Worm (Caenorhabditis elegans): ENCODE measurements around the gene aakb-2.

The aakb-2 gene

DNA sequence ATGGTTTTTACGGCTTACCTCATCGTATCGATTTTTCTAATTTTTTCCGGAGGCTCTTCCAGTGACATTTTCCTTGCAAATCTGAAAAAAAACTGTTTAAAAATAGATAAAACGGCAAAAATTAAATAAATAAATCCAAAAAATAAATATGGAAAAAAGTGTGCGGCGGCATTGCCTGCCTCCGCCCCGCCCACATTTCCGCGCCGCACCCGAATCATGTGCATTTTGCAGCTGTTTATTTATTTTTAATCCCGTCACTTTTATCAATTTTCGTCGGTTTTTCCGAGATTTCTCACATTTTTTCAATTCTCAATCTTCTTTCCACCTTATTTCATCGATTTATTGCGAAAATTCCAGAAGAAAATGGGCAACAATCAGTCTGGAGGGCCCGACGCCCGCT is at the start of gene aakb-2, which contains the start of gene Y47D3A.14:
Gene aakb-2, plus strand, starts transcription at position 356 of the 400 bp plus-strand sequence.
Gene Y47D3A.14, minus strand, starts transcription at position 81 of the 400 bp plus-strand sequence.
- TF ChIP-seq cog-1 (tag; optimal IDR thresholded peaks at IDR 0.05) (no peak), flt-1 (GFP tag; IDR thresholded peaks at IDR 0.05) (peak; percentile 59; the same call in 1 of the 2 replicates), med-1 (GFP tag; optimal IDR thresholded peaks at IDR 0.05; ENCODE audit: insufficient read depth) (peak; percentile 58), ztf-23 (GFP tag; IDR thresholded peaks at IDR 0.05) (peak; percentile 74)

DNA sequence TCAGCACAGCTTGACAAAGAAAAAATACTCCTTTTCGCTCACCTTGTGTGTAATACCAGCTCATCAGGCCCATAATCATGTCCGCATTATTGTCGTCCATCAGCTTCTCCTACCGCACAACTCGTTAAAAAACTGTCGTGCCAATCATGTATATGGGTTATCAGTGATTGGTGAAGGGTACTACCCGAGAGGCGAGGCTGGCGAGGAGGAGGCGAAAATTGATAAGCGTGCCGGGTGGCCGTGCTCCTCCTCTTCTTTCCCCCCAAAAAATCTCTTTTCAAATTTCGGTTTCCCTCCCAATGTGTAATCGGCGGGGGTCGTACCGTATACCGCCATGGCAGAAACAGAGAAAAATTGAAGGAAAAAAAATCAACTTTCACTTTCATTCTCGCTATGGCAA is 48.8 kb upstream of the aakb-2 start:
- TF ChIP-seq ztf-29 (GFP tag; IDR thresholded peaks at IDR 0.05) (no peak), tab-1 (GFP tag; IDR thresholded peaks at IDR 0.05) (no peak), klf-2 (GFP tag; conservative IDR thresholded peaks at IDR 0.05) (no peak), ref-1 (GFP tag; conservative IDR thresholded peaks at IDR 0.05) (no peak), ztf-23 (GFP tag; IDR thresholded peaks at IDR 0.05) (no peak), T22C8.4 (GFP tag; IDR thresholded peaks at IDR 0.05) (no peak), cog-1 (tag; optimal IDR thresholded peaks at IDR 0.05) (no peak), flt-1 (GFP tag; IDR thresholded peaks at IDR 0.05) (no peak), med-1 (GFP tag; optimal IDR thresholded peaks at IDR 0.05; ENCODE audit: insufficient read depth) (no peak)

DNA sequence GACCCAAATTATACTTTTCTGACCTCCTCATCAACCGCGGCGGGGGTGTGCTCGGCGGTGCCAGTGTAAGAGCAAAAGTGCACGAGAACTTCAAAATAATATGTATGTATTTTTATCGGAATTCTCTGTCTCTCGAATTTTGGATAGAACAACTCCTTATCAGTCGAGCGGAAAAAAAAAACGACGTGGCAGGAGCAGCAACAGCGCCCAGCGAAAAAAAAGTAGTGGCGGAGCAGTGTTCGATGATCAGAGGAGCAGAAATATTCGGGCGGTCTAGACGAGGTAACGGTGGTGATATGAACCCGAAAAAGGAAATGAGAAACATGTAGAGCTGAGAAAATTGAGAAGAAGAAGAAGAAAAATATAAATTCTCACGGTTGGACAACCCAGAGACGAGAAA is 43.7 kb upstream of the aakb-2 start:
- TF ChIP-seq ref-1 (GFP tag; conservative IDR thresholded peaks at IDR 0.05) (no peak), T22C8.4 (GFP tag; IDR thresholded peaks at IDR 0.05) (no peak), ztf-23 (GFP tag; IDR thresholded peaks at IDR 0.05) (no peak), med-1 (GFP tag; optimal IDR thresholded peaks at IDR 0.05; ENCODE audit: insufficient read depth) (no peak), flt-1 (GFP tag; IDR thresholded peaks at IDR 0.05) (no peak), cog-1 (tag; optimal IDR thresholded peaks at IDR 0.05) (no peak), tab-1 (GFP tag; IDR thresholded peaks at IDR 0.05) (no peak), klf-2 (GFP tag; conservative IDR thresholded peaks at IDR 0.05) (no peak), ztf-29 (GFP tag; IDR thresholded peaks at IDR 0.05) (no peak)

DNA sequence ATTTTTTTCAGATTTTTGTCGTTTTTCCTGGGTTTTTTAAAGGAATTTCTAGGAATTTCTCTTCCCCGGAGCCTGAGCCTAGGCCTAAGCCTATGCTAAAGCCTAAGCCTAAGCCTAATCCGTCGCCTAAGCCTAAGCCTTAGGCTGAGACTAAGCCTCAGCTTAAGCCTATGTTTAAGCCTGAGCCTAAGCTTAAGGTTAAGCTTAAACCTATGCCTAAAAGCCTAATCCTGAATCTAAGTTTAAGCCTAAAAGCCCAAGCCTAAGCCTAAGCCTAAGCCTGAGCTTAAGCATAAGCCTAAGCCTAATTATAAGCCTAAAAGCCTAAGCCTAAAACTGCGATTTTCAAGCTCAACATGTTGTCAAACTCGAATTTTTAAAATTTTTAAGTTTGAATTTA is 42.8 kb upstream of the aakb-2 start:
- TF ChIP-seq ztf-29 (GFP tag; IDR thresholded peaks at IDR 0.05) (0 out of 2 replicates have a peak, but pooled peaks have one; percentile 29), tab-1 (GFP tag; IDR thresholded peaks at IDR 0.05) (no peak), med-1 (GFP tag; optimal IDR thresholded peaks at IDR 0.05; ENCODE audit: insufficient read depth) (no peak), flt-1 (GFP tag; IDR thresholded peaks at IDR 0.05) (no peak)

DNA sequence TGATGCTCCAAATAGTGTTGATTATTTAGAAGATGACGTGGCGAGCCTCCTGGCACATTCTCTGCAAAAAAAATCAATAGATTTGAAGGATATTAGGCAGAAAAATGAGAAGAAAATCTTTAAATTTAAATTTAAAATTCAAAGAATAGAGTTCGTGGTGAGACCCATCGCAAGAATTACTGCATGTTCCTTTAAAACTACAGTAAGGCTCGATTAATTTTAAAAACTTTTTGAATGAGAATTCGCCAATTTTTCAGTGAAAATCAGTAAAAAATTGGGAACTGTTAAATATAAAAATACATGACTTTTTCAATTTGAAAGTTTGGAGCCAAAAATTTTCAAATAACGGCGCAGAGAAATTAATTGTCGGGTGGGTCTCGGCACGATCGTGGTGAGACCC is 41.8 kb upstream of the aakb-2 start, which contains the start of gene tra-1:
Gene tra-1, minus strand, starts transcription at position 62 of the 400 bp plus-strand sequence.
- TF ChIP-seq flt-1 (GFP tag; IDR thresholded peaks at IDR 0.05) (no peak), cog-1 (tag; optimal IDR thresholded peaks at IDR 0.05) (no peak)

DNA sequence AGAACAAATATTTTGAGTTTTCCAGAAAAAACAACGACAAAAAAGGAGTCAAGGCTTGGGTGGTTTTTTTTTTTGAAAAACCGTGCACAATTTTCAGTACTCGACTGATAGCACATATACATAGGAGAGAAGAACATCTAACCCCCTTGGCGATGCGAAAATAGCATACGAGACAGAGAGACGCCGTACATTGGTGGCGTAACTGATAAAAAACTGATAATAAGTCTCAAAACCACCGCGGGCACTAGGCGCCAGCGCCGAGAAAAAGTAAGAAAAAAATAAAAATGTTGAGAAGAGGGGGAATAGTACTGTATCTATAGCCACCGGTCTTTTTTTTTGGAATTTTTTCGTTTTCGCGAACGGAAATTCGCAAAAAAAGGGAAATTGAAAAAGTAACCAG is 41.4 kb upstream of the aakb-2 start:
- no peak for TF ChIP-seq med-1 (GFP tag; optimal IDR thresholded peaks at IDR 0.05; ENCODE audit: insufficient read depth)
- no peak for TF ChIP-seq flt-1 (GFP tag; IDR thresholded peaks at IDR 0.05)
- TF ChIP-seq ref-1 (GFP tag; conservative IDR thresholded peaks at IDR 0.05) = no peak
- TF ChIP-seq ztf-23 (GFP tag; IDR thresholded peaks at IDR 0.05) = no peak
- no peak for TF ChIP-seq klf-2 (GFP tag; conservative IDR thresholded peaks at IDR 0.05)
- TF ChIP-seq ztf-29 (GFP tag; IDR thresholded peaks at IDR 0.05) = no peak
- no peak for TF ChIP-seq cog-1 (tag; optimal IDR thresholded peaks at IDR 0.05)
- no peak for TF ChIP-seq T22C8.4 (GFP tag; IDR thresholded peaks at IDR 0.05)

DNA sequence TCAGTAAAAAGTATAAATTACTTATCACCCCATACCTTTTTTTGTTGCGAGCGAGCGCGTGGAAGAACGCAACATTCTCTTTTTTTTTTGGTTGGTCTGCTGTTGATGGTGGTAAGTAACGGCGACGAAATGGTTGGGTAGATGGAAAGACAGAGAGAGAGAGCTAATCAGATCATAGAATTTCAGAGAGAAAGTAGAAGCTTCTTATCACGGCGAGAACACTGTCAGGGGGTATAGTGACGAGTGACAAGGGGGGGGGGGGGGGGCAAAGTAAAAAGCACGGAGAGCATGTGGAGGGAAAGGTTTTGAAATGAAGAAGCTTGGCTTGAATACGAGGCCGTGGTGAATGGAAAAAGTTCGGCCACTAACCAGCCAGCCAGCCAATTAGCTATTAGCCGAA is 39.6 kb upstream of the aakb-2 start:
- TF ChIP-seq ref-1 (GFP tag; conservative IDR thresholded peaks at IDR 0.05) (no peak), cog-1 (tag; optimal IDR thresholded peaks at IDR 0.05) (no peak), ztf-29 (GFP tag; IDR thresholded peaks at IDR 0.05) (no peak), ztf-23 (GFP tag; IDR thresholded peaks at IDR 0.05) (no peak), T22C8.4 (GFP tag; IDR thresholded peaks at IDR 0.05) (no peak), med-1 (GFP tag; optimal IDR thresholded peaks at IDR 0.05; ENCODE audit: insufficient read depth) (no peak), flt-1 (GFP tag; IDR thresholded peaks at IDR 0.05) (no peak), klf-2 (GFP tag; conservative IDR thresholded peaks at IDR 0.05) (no peak), tab-1 (GFP tag; IDR thresholded peaks at IDR 0.05) (no peak)

DNA sequence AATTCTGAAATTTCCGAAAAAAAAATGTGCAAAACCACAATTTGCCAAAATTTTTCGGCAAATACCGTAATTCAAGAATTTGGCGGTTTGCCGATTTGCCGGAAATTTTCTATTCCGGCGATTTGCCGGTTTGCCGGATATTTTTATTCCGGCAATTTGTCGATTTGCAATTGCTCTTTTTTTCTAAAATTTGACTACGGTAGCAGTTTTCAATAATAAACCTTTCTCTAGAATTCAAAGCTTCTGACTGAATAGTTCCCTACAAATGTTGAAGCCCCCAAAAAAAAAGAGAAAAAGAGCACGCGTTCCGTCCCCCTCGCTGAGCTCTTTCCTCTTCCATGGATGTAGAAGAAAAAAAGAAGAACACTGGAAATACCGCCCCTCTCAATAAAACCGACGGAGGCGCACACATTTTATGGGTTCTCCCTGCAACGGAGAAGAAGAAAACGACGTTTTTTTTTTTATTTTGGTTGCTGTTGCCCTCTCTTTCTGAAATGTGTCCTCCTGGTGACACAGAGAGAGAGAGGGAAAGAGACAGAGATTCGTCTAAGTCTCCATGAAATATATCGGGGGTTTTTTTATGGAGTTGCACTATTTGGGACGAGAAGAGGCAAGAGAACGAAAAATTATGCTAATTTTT is 35.9 kb upstream of the aakb-2 start:
- TF ChIP-seq flt-1 (GFP tag; IDR thresholded peaks at IDR 0.05) = no peak
- TF ChIP-seq med-1 (GFP tag; optimal IDR thresholded peaks at IDR 0.05; ENCODE audit: insufficient read depth) = no peak

DNA sequence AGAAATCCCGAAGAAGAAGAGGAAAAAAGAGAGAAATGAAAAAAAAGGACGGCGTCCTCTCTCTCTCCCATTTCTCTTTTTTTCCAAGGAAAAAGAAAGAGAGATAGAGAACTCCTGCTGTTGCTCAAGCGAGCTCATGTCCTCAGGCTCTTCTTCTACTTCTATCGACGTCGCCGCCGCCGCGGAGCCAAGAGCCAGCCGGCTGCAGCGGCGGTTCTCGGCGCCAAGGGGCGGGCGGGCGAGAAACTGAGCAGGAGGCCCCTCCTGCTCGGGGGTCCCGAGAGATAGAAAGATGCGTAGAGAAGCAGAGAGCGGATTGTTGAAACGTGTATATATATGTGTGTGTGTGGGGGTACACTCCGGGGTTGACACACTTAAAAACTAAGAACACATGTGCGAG is 34.0 kb upstream of the aakb-2 start:
- TF ChIP-seq tab-1 (GFP tag; IDR thresholded peaks at IDR 0.05) (no peak), klf-2 (GFP tag; conservative IDR thresholded peaks at IDR 0.05) (no peak), cog-1 (tag; optimal IDR thresholded peaks at IDR 0.05) (no peak), flt-1 (GFP tag; IDR thresholded peaks at IDR 0.05) (no peak), med-1 (GFP tag; optimal IDR thresholded peaks at IDR 0.05; ENCODE audit: insufficient read depth) (no peak), T22C8.4 (GFP tag; IDR thresholded peaks at IDR 0.05) (no peak), ztf-23 (GFP tag; IDR thresholded peaks at IDR 0.05) (no peak), ref-1 (GFP tag; conservative IDR thresholded peaks at IDR 0.05) (no peak), ztf-29 (GFP tag; IDR thresholded peaks at IDR 0.05) (no peak)

DNA sequence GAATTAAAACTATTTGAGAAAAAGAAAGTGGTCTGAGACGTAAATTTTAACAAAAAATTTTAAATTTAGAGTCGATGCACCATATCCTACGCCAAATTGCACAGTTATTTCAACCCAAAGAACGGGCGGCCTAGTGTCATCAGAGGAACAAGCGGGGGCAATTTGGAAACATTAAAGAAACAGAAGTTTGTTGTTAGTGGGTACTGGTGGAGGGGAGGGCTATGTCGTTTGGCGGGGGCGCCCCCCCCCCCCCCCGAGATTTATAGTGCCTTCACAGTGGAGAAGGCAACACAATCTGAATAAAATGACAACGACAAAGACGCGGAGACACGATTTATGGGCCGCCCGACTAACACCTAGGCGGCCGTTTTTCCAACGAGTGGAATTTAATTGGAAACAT is 30.1 kb upstream of the aakb-2 start:
- TF ChIP-seq klf-2 (GFP tag; conservative IDR thresholded peaks at IDR 0.05) (no peak), med-1 (GFP tag; optimal IDR thresholded peaks at IDR 0.05; ENCODE audit: insufficient read depth) (no peak), T22C8.4 (GFP tag; IDR thresholded peaks at IDR 0.05) (no peak), tab-1 (GFP tag; IDR thresholded peaks at IDR 0.05) (no peak), cog-1 (tag; optimal IDR thresholded peaks at IDR 0.05) (no peak), ztf-29 (GFP tag; IDR thresholded peaks at IDR 0.05) (no peak)
